Fruit fly (Drosophila melanogaster): ENCODE results near the gene repo.

The repo gene

DNA sequence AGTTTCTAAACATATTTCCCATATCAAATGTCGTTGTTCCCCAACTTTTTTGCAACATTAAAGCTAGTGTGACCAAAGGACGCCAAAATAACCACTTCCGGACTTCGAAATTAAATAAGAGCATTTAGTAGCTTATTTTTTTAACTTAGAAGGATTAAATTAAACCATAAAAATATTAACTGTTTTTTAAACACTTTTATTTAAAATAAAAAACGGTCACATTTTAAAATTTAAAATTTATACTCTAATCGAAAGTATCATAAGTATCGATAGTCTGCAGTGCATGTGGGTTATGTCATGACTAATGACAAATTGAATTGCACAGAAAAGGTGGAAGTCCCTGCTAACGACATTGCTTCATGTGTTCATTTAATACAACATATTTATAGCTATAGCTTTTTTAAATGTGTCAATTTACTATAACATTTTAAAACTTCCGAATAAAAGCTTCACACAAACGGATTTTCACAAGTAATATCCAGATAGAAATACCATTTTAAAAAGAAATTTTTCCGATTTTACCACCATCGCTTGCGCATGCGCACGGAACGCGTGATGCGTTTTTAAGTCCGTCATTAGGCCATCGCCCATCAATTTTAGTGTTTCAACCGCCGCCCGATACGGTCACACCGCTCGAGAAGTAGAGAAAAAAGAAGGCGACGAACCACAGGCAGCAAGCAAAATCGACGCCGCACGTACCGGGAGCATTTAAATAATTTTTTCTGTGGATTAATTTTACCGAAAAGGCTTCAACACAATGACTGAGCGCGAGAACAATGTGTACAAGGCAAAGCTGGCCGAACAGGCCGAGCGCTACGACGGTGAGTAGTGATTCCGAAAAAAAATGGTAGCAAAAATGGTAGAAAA is 6.3 kb downstream of the repo start, which contains the start of the genes CG7156 and 14-3-3epsilon (continued):
- TF ChIP-seq CG6175 (GFP tag; IDR thresholded peaks at IDR 0.05) (no peak), MTF-1 (GFP tag; optimal IDR thresholded peaks at IDR 0.05; ENCODE audit: borderline replicate concordance) (peak; percentile 16), mld (GFP tag; IDR thresholded peaks at IDR 0.05; ENCODE audit: partially characterized antibody) (0 out of 3 replicates have a peak, but pooled peaks have one; percentile 26), fd64A (GFP tag; optimal IDR thresholded peaks at IDR 0.05) (no peak), CG11093 (GFP tag; IDR thresholded peaks at IDR 0.05) (no peak), CG12236 (GFP tag; optimal IDR thresholded peaks at IDR 0.05) (peak; percentile 11), CG10543 (GFP tag; optimal IDR thresholded peaks at IDR 0.05) (no peak), luna (GFP tag; optimal IDR thresholded peaks at IDR 0.05) (no peak), slbo (GFP tag; IDR thresholded peaks at IDR 0.05) (peak; percentile 65), B-H2 (GFP tag; optimal IDR thresholded peaks at IDR 0.05) (no peak), ken (GFP tag; IDR thresholded peaks at IDR 0.05) (no peak), CG14441 (GFP tag; IDR thresholded peaks at IDR 0.05) (no peak), corto (GFP tag; optimal IDR thresholded peaks at IDR 0.05) (no peak), trem (tag; optimal IDR thresholded peaks at IDR 0.05) (peak; percentile 77), CG18764 (GFP tag; optimal IDR thresholded peaks at IDR 0.05) (peak; percentile 37), CG32772 (GFP tag; IDR thresholded peaks at IDR 0.05) (0 out of 2 replicates have a peak, but pooled peaks have one; percentile 25), NFAT (GFP tag; IDR thresholded peaks at IDR 0.05) (0 out of 2 replicates have a peak, but pooled peaks have one; percentile 3), CG17361 (GFP tag; IDR thresholded peaks at IDR 0.05) (peak; percentile 73; the same call in 2 of the 3 replicates), CG14014 (GFP tag; IDR thresholded peaks at IDR 0.05) (no peak), CG16779 (GFP tag; IDR thresholded peaks at IDR 0.05) (no peak), crol (GFP tag; IDR thresholded peaks at IDR 0.05) (no peak), Lpt (GFP tag; optimal IDR thresholded peaks at IDR 0.05) (no peak), ci (GFP tag; IDR thresholded peaks at IDR 0.05) (peak; percentile 72), Abd-B (GFP tag; optimal IDR thresholded peaks at IDR 0.05) (peak; percentile 71), CG10959 (GFP tag; IDR thresholded peaks at IDR 0.05) (no peak), CG11695 (GFP tag; IDR thresholded peaks at IDR 0.05) (no peak), CG12299 (tag; optimal IDR thresholded peaks at IDR 0.05) (peak; percentile 43), ranshi (GFP tag; IDR thresholded peaks at IDR 0.05) (peak; percentile 50; the same call in 1 of the 2 replicates), CG17802 (tag; optimal IDR thresholded peaks at IDR 0.05) (no peak), lmd (GFP tag; IDR thresholded peaks at IDR 0.05) (no peak), Aef1 (GFP tag; IDR thresholded peaks at IDR 0.05) (no peak), aop (GFP tag; IDR thresholded peaks at IDR 0.05) (0 out of 2 replicates have a peak, but pooled peaks have one; percentile 8), CG31388 (GFP tag; optimal IDR thresholded peaks at IDR 0.05) (no peak), sna (GFP tag; IDR thresholded peaks at IDR 0.05; ENCODE audit: partially characterized antibody) (no peak), Bdp1 (GFP tag; optimal IDR thresholded peaks at IDR 0.05) (no peak), CkIIα-i1 (GFP tag; IDR thresholded peaks at IDR 0.05) (no peak), fu2 (GFP tag; optimal IDR thresholded peaks at IDR 0.05) (no peak), CTCF (GFP tag; optimal IDR thresholded peaks at IDR 0.05) (peak; percentile 66), CG13287 (GFP tag; IDR thresholded peaks at IDR 0.05; ENCODE audit: partially characterized antibody) (peak; percentile 59), Blimp-1 (GFP tag; optimal IDR thresholded peaks at IDR 0.05) (no peak), exex (tag; optimal IDR thresholded peaks at IDR 0.05) (no peak), zfh1 (GFP tag; IDR thresholded peaks at IDR 0.05) (0 out of 3 replicates have a peak, but pooled peaks have one; percentile 37), Eip74EF (GFP tag; optimal IDR thresholded peaks at IDR 0.05) (peak in 1 of 2 experiments; percentile 22), en (GFP tag; optimal IDR thresholded peaks at IDR 0.05) (no peak), jing (GFP tag; optimal IDR thresholded peaks at IDR 0.05) (no peak), lbe (GFP tag; optimal IDR thresholded peaks at IDR 0.05) (no peak), ham (GFP tag; IDR thresholded peaks at IDR 0.05) (no peak), chif (GFP tag; optimal IDR thresholded peaks at IDR 0.05) (peak in 1 of 2 experiments; percentile 30), nerfin-2 (GFP tag; IDR thresholded peaks at IDR 0.05; ENCODE audit: partially characterized antibody) (no peak)
